Worm (Caenorhabditis elegans) whole organism, L3 larva: ENCODE results near the gene ufc-1.

Experiments used
- aly-2 ChIP-seq: fragments of 150-350 bp; optimal IDR thresholded peaks from 2 replicates; lab custom pipeline; 2014; ENCODE audit warnings: missing biosample characterization, missing genetic modification characterization
- elt-1 ChIP-seq: fragments of 150-350 bp; optimal IDR thresholded peaks from 2 replicates; lab custom pipeline; 2014; ENCODE audit warnings: missing biosample characterization, missing genetic modification characterization
- elt-3 ChIP-seq, 3 experiments: fragments of 150-350 bp in 1 of 3; sonication (generic microtip) in 2 of 3; optimal IDR thresholded peaks; 2 replicates in 2 of 3; 4 replicates in 1 of 3; lab custom pipeline; 2014 to 2017; ENCODE audit warnings: missing biosample characterization in 3 of 3, missing genetic modification characterization in 3 of 3
- jun-1 ChIP-seq: fragments of 150-350 bp; optimal IDR thresholded peaks from 2 replicates; lab custom pipeline; 2014; ENCODE audit warnings: missing biosample characterization, missing genetic modification reagents, missing genetic modification characterization
- lin-39 ChIP-seq: fragments of 150-350 bp; optimal IDR thresholded peaks from 2 replicates; lab custom pipeline; 2018; ENCODE audit warnings: missing biosample characterization, missing genetic modification reagents, missing genetic modification characterization
- nhr-77 ChIP-seq: fragments of 150-350 bp; optimal IDR thresholded peaks from 2 replicates; lab custom pipeline; 2014; ENCODE audit warnings: missing biosample characterization, missing genetic modification characterization

ce11 chrIII:9329266-9329665 is 2.0 kb upstream of the ufc-1 start, which contains the start of gene C40H1.3:
- no peak for TF ChIP-seq elt-1 (tag; lab: Kevin White, UChicago)
- TF ChIP-seq lin-39 (tag; lab: Kevin White, UChicago) = no peak
- TF ChIP-seq jun-1 = no peak
- TF ChIP-seq aly-2 = no peak
- no peak for TF ChIP-seq nhr-77 (tag; lab: Kevin White, UChicago)
- TF ChIP-seq elt-3 (tag; optimal IDR thresholded peaks at IDR 0.05; lab: Kevin White, UChicago) = no peak
